Worm (Caenorhabditis elegans): ENCODE data around the gene emb-8.

- no peak for TF ChIP-seq D2030.7 (GFP tag; IDR thresholded peaks at IDR 0.05)
- TF ChIP-seq hrde-1 (tag; optimal IDR thresholded peaks at IDR 0.05; ENCODE audit: borderline replicate concordance): no peak
- no peak for TF ChIP-seq Y95B8A.8 (GFP tag; IDR thresholded peaks at IDR 0.05)
- no peak for TF ChIP-seq T26A5.8 (tag; optimal IDR thresholded peaks at IDR 0.05)
Measured at ce11 chrIII:5171945-5172344, 27.5 kb downstream of the emb-8 start, which contains the start of gene prp-19.

All from whole organism, young adult.